Fruit fly (Drosophila melanogaster): ENCODE data around the gene Poc1.

Gene Poc1

DNA sequence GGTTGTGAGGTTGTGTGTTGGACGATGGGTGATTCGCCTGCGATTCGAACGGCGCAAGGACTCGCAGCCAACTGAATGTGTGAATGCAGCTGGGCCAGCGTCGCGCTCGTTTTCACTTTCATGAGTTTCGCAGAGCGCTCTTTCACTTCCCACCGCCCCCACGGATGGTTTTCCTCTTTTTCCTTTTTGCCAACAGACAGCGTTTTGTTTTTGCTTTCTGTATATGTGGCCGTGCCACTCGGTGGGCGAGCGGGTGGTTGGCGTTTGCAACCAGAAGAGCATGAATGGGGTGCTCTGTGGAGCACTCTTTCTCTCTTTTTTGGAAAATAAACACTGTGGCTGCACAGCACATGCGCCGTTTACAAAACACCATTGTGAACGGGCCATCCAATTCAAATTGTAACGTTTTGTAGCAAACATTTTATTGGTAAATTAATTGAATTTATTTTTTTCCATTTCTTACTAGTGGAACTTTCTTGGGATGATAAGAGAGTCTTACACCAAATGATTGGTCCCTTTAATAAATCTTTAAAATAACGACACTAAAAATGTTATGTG is 45.4 kb upstream of the Poc1 start, which contains the start of gene CG10713:
Gene CG10713 (minus strand): TSS at position 60 of the 558 bp plus-strand sequence.
- peak; percentile 89 for TF ChIP-seq CG3163 (GFP tag; optimal IDR thresholded peaks at IDR 0.05)
- TF ChIP-seq Opbp (GFP tag; IDR thresholded peaks at IDR 0.05; ENCODE audit: partially characterized antibody) = 0 out of 3 replicates have a peak, but pooled peaks have one; percentile 27
- no peak for TF ChIP-seq ind (GFP tag; optimal IDR thresholded peaks at IDR 0.05)
- TF ChIP-seq ci (GFP tag; IDR thresholded peaks at IDR 0.05) = 0 out of 3 replicates have a peak, but pooled peaks have one; percentile 8
- 0 out of 3 replicates have a peak, but pooled peaks have one; percentile 52 for TF ChIP-seq sr (GFP tag; IDR thresholded peaks at IDR 0.05)
- no peak for TF ChIP-seq phol (tag; optimal IDR thresholded peaks at IDR 0.05)
- TF ChIP-seq nom (GFP tag; optimal IDR thresholded peaks at IDR 0.05) = peak; percentile 76
- TF ChIP-seq hbn (GFP tag; IDR thresholded peaks at IDR 0.05; ENCODE audit: partially characterized antibody) = no peak
- peak; percentile 51 to 54 for TF ChIP-seq Trl (optimal IDR thresholded peaks at IDR 0.05)
- TF ChIP-seq Trl (GFP tag; optimal IDR thresholded peaks at IDR 0.05) = no peak
- peak; percentile 46 for TF ChIP-seq Deaf1 (tag; optimal IDR thresholded peaks at IDR 0.05)
- TF ChIP-seq CG7271 (tag; optimal IDR thresholded peaks at IDR 0.05) = no peak
- TF ChIP-seq Myb (GFP tag; optimal IDR thresholded peaks at IDR 0.05) = peak; percentile 76
- TF ChIP-seq ftz-f1 (GFP tag; optimal IDR thresholded peaks at IDR 0.05) = no peak
- peak; percentile 74 for TF ChIP-seq Drgx (GFP tag; IDR thresholded peaks at IDR 0.05)
- peak; percentile 21 for TF ChIP-seq Fer1 (GFP tag; optimal IDR thresholded peaks at IDR 0.05)
- 0 out of 3 replicates have a peak, but pooled peaks have one; percentile 13 for TF ChIP-seq so (GFP tag; IDR thresholded peaks at IDR 0.05)
- 0 out of 4 replicates have a peak, but pooled peaks have one; percentile 52 for TF ChIP-seq chinmo (GFP tag; IDR thresholded peaks at IDR 0.05; ENCODE audit: partially characterized antibody)
- TF ChIP-seq dimm (GFP tag; IDR thresholded peaks at IDR 0.05) = no peak
- no peak for TF ChIP-seq pzg (GFP tag; optimal IDR thresholded peaks at IDR 0.05)
- peak in 1 of 2 experiments; percentile 49 for TF ChIP-seq bsh (GFP tag; optimal IDR thresholded peaks at IDR 0.05)
- TF ChIP-seq Bgb (GFP tag; IDR thresholded peaks at IDR 0.05; ENCODE audit: partially characterized antibody) = peak; percentile 40; the same call in 1 of the 2 replicates
- no peak for TF ChIP-seq CG2116 (GFP tag; optimal IDR thresholded peaks at IDR 0.05)
- no peak for TF ChIP-seq CG6689 (GFP tag; IDR thresholded peaks at IDR 0.05)
- TF ChIP-seq Hand (GFP tag; optimal IDR thresholded peaks at IDR 0.05) = peak; percentile 8
- TF ChIP-seq Med (GFP tag) = peak; percentile 57
- no peak for TF ChIP-seq CG13775 (GFP tag; optimal IDR thresholded peaks at IDR 0.05)
- TF ChIP-seq CG2712 (tag; optimal IDR thresholded peaks at IDR 0.05) = peak; percentile 83
- TF ChIP-seq CG34224 (GFP tag; IDR thresholded peaks at IDR 0.05; ENCODE audit: partially characterized antibody) = no peak
- TF ChIP-seq HLH3B (GFP tag; IDR thresholded peaks at IDR 0.05) = peak; percentile 18; the same call in 1 of the 2 replicates
- TF ChIP-seq CG32767 (GFP tag; IDR thresholded peaks at IDR 0.05) = peak; percentile 48; the same call in 1 of the 2 replicates
- 0 out of 2 replicates have a peak, but pooled peaks have one; percentile 7 for TF ChIP-seq CG11085 (GFP tag; IDR thresholded peaks at IDR 0.05)
- TF ChIP-seq mld (GFP tag; IDR thresholded peaks at IDR 0.05; ENCODE audit: partially characterized antibody) = 0 out of 3 replicates have a peak, but pooled peaks have one; percentile 50
- peak; percentile 29; the same call in 1 of the 2 replicates for TF ChIP-seq vvl (GFP tag; IDR thresholded peaks at IDR 0.05)
- TF ChIP-seq crol (GFP tag; IDR thresholded peaks at IDR 0.05) = peak; percentile 81
- peak; percentile 24; the same call in 1 of the 2 replicates for TF ChIP-seq Atf6 (GFP tag; IDR thresholded peaks at IDR 0.05)
- peak; percentile 98 for TF ChIP-seq ewg (GFP tag; optimal IDR thresholded peaks at IDR 0.05)
- peak; percentile 29; the same call in 1 of the 3 replicates for TF ChIP-seq Aef1 (GFP tag; IDR thresholded peaks at IDR 0.05)

DNA sequence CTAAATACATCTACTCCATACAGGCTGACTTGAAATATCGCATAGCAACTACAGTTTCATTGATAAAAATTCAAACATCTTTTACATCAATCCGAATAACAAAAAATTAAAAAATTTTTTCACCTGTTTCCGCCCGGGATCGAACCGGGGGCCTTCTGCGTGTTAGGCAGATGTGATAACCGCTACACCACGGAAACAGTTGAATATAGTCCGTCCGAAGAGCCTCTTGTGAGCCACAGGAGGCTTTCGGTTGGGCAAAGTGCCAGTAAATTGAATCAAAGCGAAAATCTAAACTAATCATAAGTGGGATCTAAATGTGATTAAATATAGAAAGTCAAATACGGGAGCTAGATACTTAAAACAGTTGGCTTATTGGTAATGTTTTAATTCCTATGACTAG is 43.7 kb upstream of the Poc1 start:
- peak; percentile 78 for TF ChIP-seq ato (GFP tag; IDR thresholded peaks at IDR 0.05; ENCODE audit: partially characterized antibody)
- peak; percentile 76; the same call in 2 of the 3 replicates for TF ChIP-seq CG6791 (GFP tag; IDR thresholded peaks at IDR 0.05; ENCODE audit: partially characterized antibody)
- peak; percentile 57; the same call in 2 of the 3 replicates for TF ChIP-seq vnd (GFP tag; IDR thresholded peaks at IDR 0.05; ENCODE audit: partially characterized antibody)
- no peak for TF ChIP-seq crc (GFP tag; optimal IDR thresholded peaks at IDR 0.05)
- TF ChIP-seq CG42726 (GFP tag; IDR thresholded peaks at IDR 0.05; ENCODE audit: partially characterized antibody) = peak; percentile 60; the same call in 1 of the 2 replicates
- peak; percentile 92 for TF ChIP-seq CG15601 (tag; optimal IDR thresholded peaks at IDR 0.05)
- peak; percentile 54 for TF ChIP-seq knrl (GFP tag; IDR thresholded peaks at IDR 0.05; ENCODE audit: partially characterized antibody)
- TF ChIP-seq HLH4C (GFP tag; IDR thresholded peaks at IDR 0.05; ENCODE audit: partially characterized antibody) = peak; percentile 62
- TF ChIP-seq croc (GFP tag; conservative IDR thresholded peaks at IDR 0.05) = no peak
- TF ChIP-seq kah (GFP tag; optimal IDR thresholded peaks at IDR 0.05) = no peak
- peak; percentile 79 for TF ChIP-seq bbx (GFP tag; IDR thresholded peaks at IDR 0.05; ENCODE audit: partially characterized antibody)

Measured in whole organism, embryonic.